Worm (Caenorhabditis elegans): ENCODE measurements around the gene col-127.

Gene col-127

DNA sequence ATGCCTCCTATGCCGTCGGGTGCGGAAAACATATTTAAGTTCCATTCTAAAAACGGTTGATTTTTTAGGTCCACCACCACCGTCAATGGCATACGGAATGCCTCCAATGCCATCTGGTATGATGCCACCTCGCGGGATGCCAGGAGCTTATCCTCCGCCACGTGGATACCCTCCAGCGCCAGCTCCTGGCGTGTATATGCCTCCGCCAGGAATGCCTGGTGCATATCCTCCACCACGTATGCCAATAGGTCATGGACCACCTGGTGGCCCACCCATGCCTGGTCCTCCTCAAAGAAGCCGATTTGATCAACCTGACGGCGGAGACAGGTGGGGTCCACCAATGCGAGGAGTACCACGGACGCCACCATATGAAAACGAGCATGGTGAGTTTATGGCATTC lies 45.5 kb upstream of the col-127 start:
- TF ChIP-seq egl-43 (GFP tag; IDR thresholded peaks at IDR 0.05), result peak; percentile 29; the same call in 1 of the 2 replicates
- TF ChIP-seq arid-1 (GFP tag; conservative IDR thresholded peaks at IDR 0.05), result no peak
- TF ChIP-seq spr-1 (tag; optimal IDR thresholded peaks at IDR 0.05), result no peak
- TF ChIP-seq zfp-3 (GFP tag; conservative IDR thresholded peaks at IDR 0.05), result no peak
- TF ChIP-seq set-16 (GFP tag; IDR thresholded peaks at IDR 0.05), result peak; percentile 72
- TF ChIP-seq mxl-2 (GFP tag; conservative IDR thresholded peaks at IDR 0.05), result no peak
- no peak for TF ChIP-seq fos-1 (tag; optimal IDR thresholded peaks at IDR 0.05)
- 0 out of 2 replicates have a peak, but pooled peaks have one; percentile 45 for TF ChIP-seq F26F4.8 (GFP tag; conservative IDR thresholded peaks at IDR 0.05)

DNA sequence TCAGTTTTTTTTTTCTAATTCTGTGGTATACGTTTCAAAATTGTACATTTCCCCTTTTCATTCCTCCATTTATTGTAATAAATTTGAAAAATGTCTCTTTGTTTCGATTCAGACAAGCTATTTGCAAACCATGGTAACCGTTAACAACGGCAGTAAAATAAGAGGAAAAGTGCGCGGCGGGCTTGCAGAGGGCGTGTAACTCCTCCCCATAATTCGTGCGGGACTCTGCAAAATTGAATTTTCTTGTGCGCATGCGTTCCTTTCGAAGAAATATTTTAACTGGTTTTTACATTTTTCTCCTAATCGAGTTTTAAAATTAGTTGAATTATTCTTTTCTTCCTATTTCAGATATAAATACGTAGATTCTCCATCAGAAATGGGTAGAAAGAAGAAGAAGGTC lies 44.6 kb upstream of the col-127 start, which contains the start of gene znf-207:
znf-207 (plus strand) TSS at position 349 of the 400 bp plus-strand sequence.
- TF ChIP-seq mep-1 (tag; optimal IDR thresholded peaks at IDR 0.05) (peak; percentile 62), T26A8.4 (GFP tag; IDR thresholded peaks at IDR 0.05) (no peak), rbr-2 (tag; optimal IDR thresholded peaks at IDR 0.05) (peak; percentile 13), fkh-10 (GFP tag; optimal IDR thresholded peaks at IDR 0.05) (peak; percentile 23), set-16 (GFP tag; IDR thresholded peaks at IDR 0.05) (no peak), nhr-10 (tag; optimal IDR thresholded peaks at IDR 0.05) (no peak), hlh-30 (tag; optimal IDR thresholded peaks at IDR 0.05; ENCODE audit: insufficient read depth) (peak; percentile 23), T20F7.1 (GFP tag; optimal IDR thresholded peaks at IDR 0.05) (peak; percentile 11), mxl-3 (GFP tag; optimal IDR thresholded peaks at IDR 0.05) (peak; percentile 27), hmg-1.1 (GFP tag; IDR thresholded peaks at IDR 0.05) (peak; percentile 38; the same call in 1 of the 2 replicates), dve-1 (tag; optimal IDR thresholded peaks at IDR 0.05; ENCODE audit: insufficient read depth) (peak; percentile 1), ces-1 (GFP tag; optimal IDR thresholded peaks at IDR 0.05) (peak; percentile 80), lin-38 (GFP tag; IDR thresholded peaks at IDR 0.05) (peak; percentile 53), daf-19 (GFP tag; conservative IDR thresholded peaks at IDR 0.05) (no peak), mes-2 (tag; optimal IDR thresholded peaks at IDR 0.05; ENCODE audit: poor library complexity, severe bottlenecking) (peak; percentile 81), pha-4 (GFP tag; IDR thresholded peaks at IDR 0.05) (no peak), pha-4 (tag; optimal IDR thresholded peaks at IDR 0.05) (peak; percentile 46), lsy-2 (tag; optimal IDR thresholded peaks at IDR 0.05) (peak in 1 of 2 experiments; percentile 67), hif-1 (tag; optimal IDR thresholded peaks at IDR 0.05) (peak in 1 of 2 experiments; percentile 40), dpl-1 (GFP tag; optimal IDR thresholded peaks at IDR 0.05) (peak; percentile 19), mdl-1 (tag; optimal IDR thresholded peaks at IDR 0.05) (peak in 1 of 2 experiments; percentile 39), zfp-2 (tag; optimal IDR thresholded peaks at IDR 0.05) (no peak)

DNA sequence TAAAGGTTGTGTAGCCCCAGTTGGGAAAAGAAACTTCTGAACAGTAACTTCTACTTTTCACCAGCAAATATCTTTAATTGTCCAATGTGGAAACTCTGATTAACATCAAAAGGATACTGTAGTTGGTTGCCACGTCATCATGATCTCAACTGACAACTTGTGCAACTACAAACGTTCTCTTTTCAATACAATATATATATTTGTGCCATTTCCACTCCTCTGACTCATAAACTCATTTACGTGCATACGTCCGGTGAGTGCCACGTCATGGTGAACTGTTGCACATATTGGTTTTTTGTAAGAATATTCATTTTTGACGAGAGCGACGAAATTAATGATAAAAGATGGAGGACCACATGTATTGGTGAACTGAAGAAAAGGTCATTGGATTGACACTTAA lies 41.8 kb upstream of the col-127 start:
- TF ChIP-seq lin-1 (GFP tag; IDR thresholded peaks at IDR 0.05) (no peak), nhr-6 (tag; optimal IDR thresholded peaks at IDR 0.05) (peak; percentile 72), mdl-1 (tag; optimal IDR thresholded peaks at IDR 0.05) (no peak), lsy-2 (tag; optimal IDR thresholded peaks at IDR 0.05) (peak in 1 of 2 experiments; percentile 51), unc-62 (GFP tag; optimal IDR thresholded peaks at IDR 0.05 in 1 of 2) (peak in 1 of 2 experiments; percentile 4), unc-62 (tag; optimal IDR thresholded peaks at IDR 0.05) (no peak), nhr-10 (tag; optimal IDR thresholded peaks at IDR 0.05) (no peak), mes-2 (tag; optimal IDR thresholded peaks at IDR 0.05; ENCODE audit: poor library complexity, severe bottlenecking) (peak; percentile 54), F10B5.3 (tag; optimal IDR thresholded peaks at IDR 0.05) (peak; percentile 10), aha-1 (tag) (peak; percentile 16)

DNA sequence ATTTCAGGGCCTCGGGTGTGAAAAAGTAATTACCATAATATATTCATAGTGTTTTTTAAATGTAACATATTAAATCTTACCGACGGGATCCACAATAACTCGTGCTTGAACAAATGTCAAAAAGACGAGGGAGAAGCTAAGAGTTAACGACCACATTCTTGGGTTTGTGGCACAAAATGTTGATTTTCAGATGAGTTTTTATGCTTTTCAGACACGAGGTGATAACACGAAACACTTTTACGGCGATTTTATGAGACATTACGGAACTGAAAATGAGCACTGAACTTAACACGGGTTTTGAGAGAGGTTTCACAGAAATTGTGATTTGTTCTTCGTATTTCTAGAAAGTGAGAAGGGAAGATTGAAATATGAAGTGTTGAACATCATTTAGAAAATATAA lies 40.6 kb upstream of the col-127 start, which contains the start of gene B0035.13:
B0035.13 (minus strand) TSS at position 173 of the 400 bp plus-strand sequence.
- TF ChIP-seq lin-29 (GFP tag; IDR thresholded peaks at IDR 0.05) (no peak), F37D6.2 (tag; optimal IDR thresholded peaks at IDR 0.05) (no peak), T26A8.4 (GFP tag; IDR thresholded peaks at IDR 0.05) (no peak), hif-1 (tag; optimal IDR thresholded peaks at IDR 0.05) (no peak), set-16 (GFP tag; IDR thresholded peaks at IDR 0.05) (no peak), pqm-1 (tag; optimal IDR thresholded peaks at IDR 0.05) (peak; percentile 35), lim-7 (GFP tag; IDR thresholded peaks at IDR 0.05) (no peak), aha-1 (tag) (no peak), tag-97 (GFP tag; IDR thresholded peaks at IDR 0.05) (no peak), hlh-11 (tag; optimal IDR thresholded peaks at IDR 0.05) (peak; percentile 10), nhr-28 (tag; optimal IDR thresholded peaks at IDR 0.05) (peak; percentile 43), F44E2.7 (GFP tag; IDR thresholded peaks at IDR 0.05) (no peak), madf-5 (GFP tag; IDR thresholded peaks at IDR 0.05) (no peak), spr-3 (GFP tag; optimal IDR thresholded peaks at IDR 0.05) (no peak), nhr-48 (tag; optimal IDR thresholded peaks at IDR 0.05) (no peak), mxl-2 (GFP tag; conservative IDR thresholded peaks at IDR 0.05) (no peak), duxl-1 (tag; optimal IDR thresholded peaks at IDR 0.05; ENCODE audit: poor library complexity) (no peak)
